Worm (Caenorhabditis elegans) whole organism, L3 larva: ENCODE measurements around the gene C36E8.6.

Experiments
- R02D3.7 ChIP-seq: fragments of 150-350 bp; optimal IDR thresholded peaks from 2 replicates; lab custom pipeline; 2014; ENCODE audit warnings: missing biosample characterization, missing genetic modification characterization
- ZK546.5 ChIP-seq: sonication (generic microtip); optimal IDR thresholded peaks from 2 replicates; lab custom pipeline; 2017; ENCODE audit warnings: missing biosample characterization, missing genetic modification characterization
- ceh-16 ChIP-seq: sonication (generic microtip); optimal IDR thresholded peaks from 2 replicates; lab custom pipeline; 2017; ENCODE audit warnings: missing biosample characterization, missing genetic modification characterization
- ceh-28 ChIP-seq: fragments of 150-350 bp; optimal IDR thresholded peaks from 2 replicates; lab custom pipeline; 2014; ENCODE audit warnings: missing biosample characterization, missing genetic modification reagents, missing genetic modification characterization
- daf-12 ChIP-seq: fragments of 150-350 bp; optimal IDR thresholded peaks from 2 replicates; lab custom pipeline; 2014; ENCODE audit warnings: missing biosample characterization, missing genetic modification reagents, missing genetic modification characterization
- egl-27 ChIP-seq: sonication (generic microtip); optimal IDR thresholded peaks from 4 replicates; lab custom pipeline; 2017; ENCODE audit warnings: missing biosample characterization, missing genetic modification reagents, missing genetic modification characterization
- elt-1 ChIP-seq: fragments of 150-350 bp; optimal IDR thresholded peaks from 2 replicates; lab custom pipeline; 2014; ENCODE audit warnings: missing biosample characterization, missing genetic modification characterization
- elt-2 ChIP-seq: sonication (generic microtip); optimal IDR thresholded peaks from 2 replicates; lab custom pipeline; 2016; ENCODE audit warnings: missing genetic modification reagents, mild to moderate bottlenecking, missing genetic modification characterization, missing compliant biosample characterization
- eor-1 ChIP-seq, 2 experiments: fragments of 150-350 bp; optimal IDR thresholded peaks; 2 replicates each; lab custom pipeline; 2014 to 2018; ENCODE audit warnings: missing biosample characterization in 2 of 2, missing genetic modification characterization in 2 of 2
- lin-15B ChIP-seq: fragments of 150-350 bp; optimal IDR thresholded peaks from 2 replicates; lab custom pipeline; 2014; ENCODE audit warnings: missing biosample characterization, missing genetic modification characterization
- lin-39 ChIP-seq: fragments of 150-350 bp; optimal IDR thresholded peaks from 2 replicates; lab custom pipeline; 2018; ENCODE audit warnings: missing biosample characterization, missing genetic modification reagents, missing genetic modification characterization
- mdl-1 ChIP-seq: fragments of 150-350 bp; optimal IDR thresholded peaks from 2 replicates; lab custom pipeline; 2014; ENCODE audit warnings: missing biosample characterization, missing genetic modification characterization
- nfya-1 ChIP-seq: sonication (generic microtip); optimal IDR thresholded peaks from 2 replicates; lab custom pipeline; 2017; ENCODE audit warnings: missing genetic modification characterization, mild to moderate bottlenecking, missing compliant biosample characterization, antibody characterized with exemption, moderate library complexity; ENCODE audit not compliant: insufficient read depth
- nhr-23 ChIP-seq: fragments of 150-350 bp; optimal IDR thresholded peaks from 2 replicates; lab custom pipeline; 2014; ENCODE audit warnings: missing biosample characterization, missing genetic modification reagents, missing genetic modification characterization
- nhr-237 ChIP-seq: fragments of 150-350 bp; optimal IDR thresholded peaks from 2 replicates; lab custom pipeline; 2014; ENCODE audit warnings: missing biosample characterization, missing genetic modification characterization
- nhr-43 ChIP-seq: sonication (generic microtip); optimal IDR thresholded peaks from 2 replicates; lab custom pipeline; 2016; ENCODE audit warnings: mild to moderate bottlenecking, missing genetic modification characterization, missing compliant biosample characterization; ENCODE audit not compliant: poor library complexity, severe bottlenecking
- nhr-76 ChIP-seq: fragments of 150-350 bp; sonication (generic microtip); optimal IDR thresholded peaks from 5 replicates; lab custom pipeline; 2014; ENCODE audit warnings: missing biosample characterization, missing genetic modification characterization
- pha-4 ChIP-seq: fragments of 150-350 bp; optimal IDR thresholded peaks from 2 replicates; lab custom pipeline; 2014; ENCODE audit warnings: missing biosample characterization, missing genetic modification reagents, missing genetic modification characterization
- skn-1 ChIP-seq: fragments of 150-350 bp; optimal IDR thresholded peaks from 2 replicates; lab custom pipeline; 2014; ENCODE audit warnings: missing biosample characterization, missing genetic modification characterization
- snpc-4 ChIP-seq: fragments of 150-350 bp; optimal IDR thresholded peaks from 2 replicates; lab custom pipeline; 2014; ENCODE audit warnings: missing biosample characterization, missing genetic modification characterization
- tbx-2 ChIP-seq: sonication (generic microtip); optimal IDR thresholded peaks from 2 replicates; lab custom pipeline; 2016; ENCODE audit warnings: mild to moderate bottlenecking, missing genetic modification characterization, missing compliant biosample characterization
- unc-39 ChIP-seq: sonication (generic microtip); optimal IDR thresholded peaks from 4 replicates; lab custom pipeline; 2017; ENCODE audit warnings: missing biosample characterization, missing genetic modification characterization
- unc-62 ChIP-seq: fragments of 150-350 bp; sonication (generic microtip); optimal IDR thresholded peaks from 4 replicates; lab custom pipeline; 2014; ENCODE audit warnings: missing biosample characterization, missing genetic modification reagents, missing genetic modification characterization
- zag-1 ChIP-seq: fragments of 150-350 bp; optimal IDR thresholded peaks from 2 replicates; lab custom pipeline; 2014; ENCODE audit warnings: missing biosample characterization, missing genetic modification characterization
- ztf-11 ChIP-seq: fragments of 150-350 bp; optimal IDR thresholded peaks from 2 replicates; lab custom pipeline; 2014; ENCODE audit warnings: missing biosample characterization, missing genetic modification characterization

The C36E8.6 gene

DNA sequence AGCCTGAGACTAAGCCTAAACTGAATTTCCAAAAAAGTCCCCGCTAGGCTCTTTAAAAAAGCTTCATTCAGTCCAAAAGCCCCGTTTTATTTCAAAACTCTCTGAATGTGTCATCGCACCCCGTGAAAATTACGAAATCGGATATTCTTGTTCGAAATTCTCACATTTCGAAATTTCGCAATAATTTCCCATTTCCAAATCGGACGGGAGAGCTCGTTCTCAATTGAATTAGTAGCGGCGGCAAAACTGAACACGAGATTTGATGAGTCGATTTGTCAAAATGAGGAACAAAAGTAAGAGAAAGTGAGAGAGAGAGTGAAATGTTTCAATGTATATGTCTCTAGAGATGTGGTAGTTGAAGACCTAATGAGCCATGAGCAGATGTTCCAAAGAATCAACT, 47.1 kb downstream of the C36E8.6 start:
- TF ChIP-seq ceh-28 (tag; lab: Kevin White, UChicago), result no peak
- no peak for TF ChIP-seq ztf-11 (tag; lab: Kevin White, UChicago)
- TF ChIP-seq snpc-4 (tag; lab: Kevin White, UChicago), result no peak
- TF ChIP-seq lin-39 (tag; lab: Kevin White, UChicago), result peak; percentile 39

DNA sequence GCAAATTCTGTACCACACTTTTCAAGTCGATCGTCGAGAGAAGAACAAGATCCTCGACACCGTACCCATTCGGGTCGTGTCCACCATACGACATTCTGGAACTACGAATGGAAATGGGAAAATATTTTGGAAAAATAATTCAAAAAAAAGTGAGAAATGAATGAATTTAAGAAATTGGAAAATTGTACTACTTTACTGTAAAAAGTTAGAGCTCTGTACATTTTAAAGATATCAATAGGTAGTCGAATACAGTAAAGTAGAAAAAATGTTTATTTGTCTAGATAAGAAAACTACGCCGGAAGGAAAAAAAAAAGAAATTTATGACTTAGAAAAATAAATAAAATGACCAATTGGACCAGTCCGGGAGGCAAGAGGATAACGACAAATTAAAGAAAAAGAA, 48.9 kb downstream of the C36E8.6 start, which contains the start of gene hum-5:
TSS of gene hum-5 (minus strand) at position 101 of the 400 bp plus-strand sequence.
- no peak for TF ChIP-seq nhr-76 (tag; lab: Kevin White, UChicago)
- TF ChIP-seq zag-1 (tag; lab: Kevin White, UChicago), result no peak
- TF ChIP-seq nhr-237 (tag; lab: Kevin White, UChicago), result no peak
- TF ChIP-seq skn-1 (tag; lab: Kevin White, UChicago), result no peak
- TF ChIP-seq mdl-1, result no peak
- no peak for TF ChIP-seq unc-39
- no peak for TF ChIP-seq ceh-16
- no peak for TF ChIP-seq elt-1 (tag; lab: Kevin White, UChicago)
- no peak for TF ChIP-seq R02D3.7 (tag; lab: Kevin White, UChicago)
- no peak for TF ChIP-seq egl-27
- TF ChIP-seq ztf-11 (tag; lab: Kevin White, UChicago), result no peak
- no peak for TF ChIP-seq lin-15B
- TF ChIP-seq eor-1 (tag; optimal IDR thresholded peaks at IDR 0.05; lab: Kevin White, UChicago), result no peak
- no peak for TF ChIP-seq daf-12
- TF ChIP-seq tbx-2, result no peak
- TF ChIP-seq nhr-23 (tag; lab: Kevin White, UChicago), result no peak

DNA sequence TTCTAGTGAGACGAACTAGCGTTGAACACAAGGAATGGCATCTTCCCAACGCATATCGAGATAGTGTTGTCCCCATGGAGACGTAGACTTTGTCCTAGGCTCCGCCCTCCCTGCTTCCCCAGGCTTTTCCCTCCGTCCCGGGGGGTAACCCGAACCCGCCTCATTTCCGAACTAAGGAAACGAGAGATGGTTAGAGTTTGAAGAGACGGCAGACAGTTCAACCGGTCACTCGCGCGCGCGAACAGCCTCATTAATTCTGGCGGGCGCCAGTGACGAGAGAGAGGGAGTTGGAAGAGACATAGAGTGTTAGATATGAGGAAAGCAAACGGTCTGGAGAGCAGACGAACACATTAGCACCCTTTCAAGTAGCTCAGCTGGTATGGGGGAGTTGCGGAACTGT, 49.5 kb downstream of the C36E8.6 start:
- TF ChIP-seq nhr-23 (tag; lab: Kevin White, UChicago), result peak; percentile 33
- TF ChIP-seq elt-2 (tag; lab: Kevin White, UChicago), result peak; percentile 11
- TF ChIP-seq unc-62 (GFP tag; lab: Kevin White, UChicago), result no peak
- TF ChIP-seq pha-4 (tag; lab: Kevin White, UChicago), result peak; percentile 18
- TF ChIP-seq ZK546.5 (tag; lab: Kevin White, UChicago), result no peak
- no peak for TF ChIP-seq nhr-43 (tag; lab: Kevin White, UChicago)
- TF ChIP-seq nfya-1 (tag; lab: Kevin White, UChicago), result peak; percentile 53
- peak; percentile 92 for TF ChIP-seq lin-39 (tag; lab: Kevin White, UChicago)
